Worm (Caenorhabditis elegans): ENCODE results near the gene Y66C5A.1.

Gene Y66C5A.1

DNA sequence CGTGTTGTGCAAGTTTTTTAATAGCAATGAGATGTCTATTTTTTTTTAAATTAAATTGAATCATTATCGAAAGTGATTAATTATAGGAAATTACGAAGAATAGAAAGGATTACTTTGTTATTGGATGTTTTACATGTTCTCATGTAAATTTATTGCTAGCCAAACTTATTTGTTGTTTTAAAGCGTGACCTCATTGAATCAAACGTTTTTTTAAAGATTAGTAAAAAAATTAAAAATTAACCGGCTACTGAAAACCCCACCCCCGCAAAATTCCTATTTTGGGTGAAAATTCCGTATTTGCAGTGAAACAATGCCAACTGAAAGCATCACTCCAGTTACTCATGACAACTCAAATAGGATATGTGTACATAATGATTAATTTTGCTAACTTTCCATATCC is 29.5 kb upstream of the Y66C5A.1 start, which contains the start of gene M163.8:
Gene M163.8 (plus strand): TSS at position 301 of the 400 bp plus-strand sequence.
- no peak for TF ChIP-seq ama-1 (optimal IDR thresholded peaks at IDR 0.05)
- TF ChIP-seq blmp-1 (tag; optimal IDR thresholded peaks at IDR 0.05; ENCODE audit: insufficient read depth) = no peak
- no peak for TF ChIP-seq unc-55 (GFP tag; optimal IDR thresholded peaks at IDR 0.05)
- no peak for TF ChIP-seq ceh-16 (tag; optimal IDR thresholded peaks at IDR 0.05)
- no peak for TF ChIP-seq unc-39 (tag; optimal IDR thresholded peaks at IDR 0.05)
- TF ChIP-seq dmd-4 (tag; optimal IDR thresholded peaks at IDR 0.05) = no peak

DNA sequence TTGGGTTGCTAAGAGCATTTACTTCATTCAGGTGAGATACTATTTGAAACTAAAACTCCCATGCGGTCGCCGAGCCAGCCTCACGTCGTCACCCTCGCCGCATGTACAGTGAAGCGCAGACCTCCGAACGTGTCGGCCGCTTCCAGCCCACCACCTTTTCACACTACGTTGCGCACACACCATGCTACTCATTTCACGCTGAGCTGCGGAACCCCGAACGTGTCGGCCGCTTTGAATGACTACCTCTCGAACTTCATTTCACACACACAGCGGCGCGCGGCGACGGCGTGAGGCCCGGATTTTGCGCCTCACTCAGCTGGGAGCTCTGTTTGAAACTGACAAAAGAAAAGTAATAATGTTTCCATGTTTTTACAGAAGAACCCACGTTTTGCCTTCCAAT is 26.3 kb upstream of the Y66C5A.1 start:
- peak; percentile 70 for TF ChIP-seq snpc-4 (tag; optimal IDR thresholded peaks at IDR 0.05)
- no peak for TF ChIP-seq blmp-1 (tag; optimal IDR thresholded peaks at IDR 0.05; ENCODE audit: insufficient read depth)

ce11 chrX:14480248-14480647 is 24.9 kb upstream of the Y66C5A.1 start, which contains the start of gene gfi-3:
TSS of gene gfi-3 (plus strand) at chrX:14480572.
- TF ChIP-seq Y55F3AM.14 (GFP tag; optimal IDR thresholded peaks at IDR 0.05) = peak; percentile 8
- TF ChIP-seq nhr-25 (tag; optimal IDR thresholded peaks at IDR 0.05) = peak; percentile 82
- TF ChIP-seq gmeb-1 (tag; optimal IDR thresholded peaks at IDR 0.05) = peak; percentile 79
- no peak for TF ChIP-seq elt-1 (tag; optimal IDR thresholded peaks at IDR 0.05)
- TF ChIP-seq unc-62 (GFP tag; optimal IDR thresholded peaks at IDR 0.05) = no peak
- TF ChIP-seq ztf-4 (tag; optimal IDR thresholded peaks at IDR 0.05) = peak; percentile 36
- TF ChIP-seq sma-3 (GFP tag; optimal IDR thresholded peaks at IDR 0.05) = peak; percentile 84
- TF ChIP-seq F13H6.1 (tag; optimal IDR thresholded peaks at IDR 0.05) = peak; percentile 89
- TF ChIP-seq snpc-4 (tag; optimal IDR thresholded peaks at IDR 0.05) = peak; percentile 89
- no peak for TF ChIP-seq nhr-77 (tag; optimal IDR thresholded peaks at IDR 0.05)
- TF ChIP-seq ceh-16 (tag; optimal IDR thresholded peaks at IDR 0.05) = peak; percentile 69
- TF ChIP-seq skn-1 (tag; optimal IDR thresholded peaks at IDR 0.05) = no peak
- TF ChIP-seq unc-39 (tag; optimal IDR thresholded peaks at IDR 0.05) = no peak
- no peak for TF ChIP-seq peb-1 (tag; optimal IDR thresholded peaks at IDR 0.05)
- TF ChIP-seq lin-11 (tag; optimal IDR thresholded peaks at IDR 0.05) = peak; percentile 84
- no peak for TF ChIP-seq lin-39 (tag; optimal IDR thresholded peaks at IDR 0.05)
- TF ChIP-seq ztf-1 (GFP tag; conservative IDR thresholded peaks at IDR 0.05) = no peak
- TF ChIP-seq lin-13 (GFP tag; optimal IDR thresholded peaks at IDR 0.05) = peak; percentile 89
- no peak for TF ChIP-seq elt-3 (tag; optimal IDR thresholded peaks at IDR 0.05)
- no peak for TF ChIP-seq nhr-10 (tag; optimal IDR thresholded peaks at IDR 0.05)
- peak; percentile 77 for TF ChIP-seq egl-27 (tag; optimal IDR thresholded peaks at IDR 0.05)
- no peak for TF ChIP-seq aly-2 (tag; optimal IDR thresholded peaks at IDR 0.05)
- TF ChIP-seq blmp-1 (tag; optimal IDR thresholded peaks at IDR 0.05; ENCODE audit: insufficient read depth) = peak; percentile 25
- peak; percentile 79 for TF ChIP-seq unc-55 (GFP tag; optimal IDR thresholded peaks at IDR 0.05)
- TF ChIP-seq ZK546.5 (tag; optimal IDR thresholded peaks at IDR 0.05) = no peak
- TF ChIP-seq R02D3.7 (tag; optimal IDR thresholded peaks at IDR 0.05) = no peak
- TF ChIP-seq fos-1 (tag; optimal IDR thresholded peaks at IDR 0.05) = peak; percentile 73
- TF ChIP-seq crh-2 (tag; optimal IDR thresholded peaks at IDR 0.05) = peak; percentile 85
- peak; percentile 80 for TF ChIP-seq nhr-129 (tag; optimal IDR thresholded peaks at IDR 0.05)
- TF ChIP-seq zag-1 (tag; optimal IDR thresholded peaks at IDR 0.05) = peak; percentile 13
- no peak for TF ChIP-seq ceh-82 (tag; optimal IDR thresholded peaks at IDR 0.05)
- no peak for TF ChIP-seq alr-1 (tag; optimal IDR thresholded peaks at IDR 0.05)
- peak; percentile 0 to 48 for TF ChIP-seq mdl-1 (tag; optimal IDR thresholded peaks at IDR 0.05)
- no peak for TF ChIP-seq dmd-4 (tag; optimal IDR thresholded peaks at IDR 0.05)
- no peak for TF ChIP-seq mbf-1 (tag; optimal IDR thresholded peaks at IDR 0.05)
- TF ChIP-seq ama-1 (optimal IDR thresholded peaks at IDR 0.05) = no peak
- TF ChIP-seq nhr-11 (tag; optimal IDR thresholded peaks at IDR 0.05) = no peak
- peak; percentile 84 for TF ChIP-seq sma-9 (GFP tag; optimal IDR thresholded peaks at IDR 0.05)
- no peak for TF ChIP-seq sma-9 (tag; optimal IDR thresholded peaks at IDR 0.05)
- TF ChIP-seq nhr-23 (tag; optimal IDR thresholded peaks at IDR 0.05) = no peak
- peak; percentile 48 for TF ChIP-seq nhr-6 (tag; optimal IDR thresholded peaks at IDR 0.05)
- TF ChIP-seq nhr-12 (tag; optimal IDR thresholded peaks at IDR 0.05) = no peak
- TF ChIP-seq nhr-237 (tag; optimal IDR thresholded peaks at IDR 0.05) = no peak
- TF ChIP-seq sem-4 (tag; optimal IDR thresholded peaks at IDR 0.05) = peak; percentile 59
- peak; percentile 62 for TF ChIP-seq C34F6.9 (tag; optimal IDR thresholded peaks at IDR 0.05)
- no peak for TF ChIP-seq ztf-11 (tag; optimal IDR thresholded peaks at IDR 0.05)
- TF ChIP-seq lsy-2 (tag; optimal IDR thresholded peaks at IDR 0.05) = peak; percentile 58 to 84
- TF ChIP-seq nhr-21 (tag; optimal IDR thresholded peaks at IDR 0.05) = peak; percentile 80
- TF ChIP-seq mab-5 (tag; optimal IDR thresholded peaks at IDR 0.05) = peak; percentile 82
